Fruit fly (Drosophila melanogaster): Measurements from ENCODE around the gene CG6026.

Gene CG6026

dm6 chr3R:18997388-18998287 lies 35.7 kb upstream of the CG6026 start (continued):
- peak; percentile 73 for TF ChIP-seq cato (GFP tag; optimal IDR thresholded peaks at IDR 0.05; ENCODE audit: borderline replicate concordance)
- TF ChIP-seq CG7745 (tag; optimal IDR thresholded peaks at IDR 0.05), result peak; percentile 93
- TF ChIP-seq mam (GFP tag; optimal IDR thresholded peaks at IDR 0.05), result no peak
- TF ChIP-seq aop (GFP tag; IDR thresholded peaks at IDR 0.05), result no peak
- TF ChIP-seq sna (GFP tag; IDR thresholded peaks at IDR 0.05; ENCODE audit: partially characterized antibody), result no peak
- TF ChIP-seq grn (GFP tag; optimal IDR thresholded peaks at IDR 0.05), result peak; percentile 91
- no peak for TF ChIP-seq hth (optimal IDR thresholded peaks at IDR 0.05)
- TF ChIP-seq gt (GFP tag; IDR thresholded peaks at IDR 0.05), result no peak
- TF ChIP-seq Hmx (GFP tag; optimal IDR thresholded peaks at IDR 0.05), result no peak
- TF ChIP-seq CG1602 (GFP tag; optimal IDR thresholded peaks at IDR 0.05), result peak; percentile 56
- no peak for TF ChIP-seq CG2889 (GFP tag; IDR thresholded peaks at IDR 0.05)
- peak; percentile 40 for TF ChIP-seq CG10979 (tag; optimal IDR thresholded peaks at IDR 0.05)
- TF ChIP-seq CG12744 (GFP tag; optimal IDR thresholded peaks at IDR 0.05), result peak; percentile 56
- TF ChIP-seq BtbVII (GFP tag; optimal IDR thresholded peaks at IDR 0.05), result peak; percentile 48
- TF ChIP-seq pfk (GFP tag; optimal IDR thresholded peaks at IDR 0.05), result peak; percentile 27
- TF ChIP-seq CG10462 (GFP tag; optimal IDR thresholded peaks at IDR 0.05), result peak; percentile 83
- peak; percentile 76 for TF ChIP-seq nerfin-1 (tag; optimal IDR thresholded peaks at IDR 0.05)
- TF ChIP-seq CG43689 (GFP tag; IDR thresholded peaks at IDR 0.05), result no peak
- no peak for TF ChIP-seq HLH54F (GFP tag; optimal IDR thresholded peaks at IDR 0.05)
- peak; percentile 80 for TF ChIP-seq ewg (GFP tag; optimal IDR thresholded peaks at IDR 0.05)
- peak; percentile 54 for TF ChIP-seq CG13123 (GFP tag; optimal IDR thresholded peaks at IDR 0.05)
- TF ChIP-seq Dp (GFP tag; optimal IDR thresholded peaks at IDR 0.05), result no peak
- peak; percentile 95 for TF ChIP-seq CG2875 (GFP tag; optimal IDR thresholded peaks at IDR 0.05)
- no peak for TF ChIP-seq pros (GFP tag; optimal IDR thresholded peaks at IDR 0.05)
- TF ChIP-seq CG14667 (GFP tag; IDR thresholded peaks at IDR 0.05), result no peak
- peak; percentile 37 for TF ChIP-seq CG7786 (GFP tag; optimal IDR thresholded peaks at IDR 0.05)
- no peak for TF ChIP-seq Max (GFP tag; optimal IDR thresholded peaks at IDR 0.05)
- TF ChIP-seq Antp (GFP tag; optimal IDR thresholded peaks at IDR 0.05), result no peak
- peak; percentile 87 for TF ChIP-seq kni (GFP tag; optimal IDR thresholded peaks at IDR 0.05)
- TF ChIP-seq CG9876 (GFP tag; optimal IDR thresholded peaks at IDR 0.05), result peak; percentile 5
- peak in 1 of 2 experiments; percentile 59 for TF ChIP-seq Hr78 (GFP tag; optimal IDR thresholded peaks at IDR 0.05)
- TF ChIP-seq Kr (GFP tag; optimal IDR thresholded peaks at IDR 0.05), result peak; percentile 95
- TF ChIP-seq nerfin-2 (GFP tag; IDR thresholded peaks at IDR 0.05; ENCODE audit: partially characterized antibody), result no peak
- TF ChIP-seq CG7271 (tag; optimal IDR thresholded peaks at IDR 0.05), result peak; percentile 10
- peak; percentile 73 for TF ChIP-seq Hey (tag; optimal IDR thresholded peaks at IDR 0.05)
- peak; percentile 5 for TF ChIP-seq CG4854 (GFP tag; optimal IDR thresholded peaks at IDR 0.05)
- TF ChIP-seq CG15479 (GFP tag; optimal IDR thresholded peaks at IDR 0.05), result peak; percentile 65
- TF ChIP-seq CG14860 (GFP tag; IDR thresholded peaks at IDR 0.05; ENCODE audit: partially characterized antibody), result no peak
- TF ChIP-seq CG10565 (GFP tag; optimal IDR thresholded peaks at IDR 0.05), result no peak
- TF ChIP-seq gem (tag; optimal IDR thresholded peaks at IDR 0.05), result peak; percentile 77
- peak; percentile 84; the same call in 2 of the 3 replicates for TF ChIP-seq CG2199 (GFP tag; IDR thresholded peaks at IDR 0.05)
- no peak for TF ChIP-seq CG42726 (GFP tag; IDR thresholded peaks at IDR 0.05; ENCODE audit: partially characterized antibody)
- TF ChIP-seq CG14441 (GFP tag; IDR thresholded peaks at IDR 0.05), result 0 out of 2 replicates have a peak, but pooled peaks have one; percentile 12
- TF ChIP-seq CG4404 (GFP tag; IDR thresholded peaks at IDR 0.05), result no peak
- TF ChIP-seq CG14050 (GFP tag; IDR thresholded peaks at IDR 0.05), result no peak; the same call in 2 of the 3 replicates
- TF ChIP-seq Atf3 (GFP tag; optimal IDR thresholded peaks at IDR 0.05), result peak; percentile 54
- TF ChIP-seq Deaf1 (tag; optimal IDR thresholded peaks at IDR 0.05), result peak; percentile 0
- TF ChIP-seq pb (GFP tag; optimal IDR thresholded peaks at IDR 0.05), result no peak
